Fruit fly (Drosophila melanogaster) whole organism, embryonic: Measurements from ENCODE around the gene CG12078.

Source experiments
- B-H1 ChIP-seq: fragments of 200-800 bp; sonication (Bioruptor generic); IDR thresholded peaks from 3 replicates; pipeline ENCODE4 v1.3.6; 2022; ENCODE audit warnings: missing biosample characterization, missing genetic modification characterization
- Bteb2 ChIP-seq: fragments of 200-800 bp; sonication (Bioruptor generic); optimal IDR thresholded peaks from 2 replicates; lab custom pipeline; 2016; ENCODE audit warnings: missing biosample characterization, missing genetic modification characterization
- CG10979 ChIP-seq: fragments of 200-800 bp; sonication (Bioruptor generic); optimal IDR thresholded peaks from 2 replicates; lab custom pipeline; 2018; ENCODE audit warnings: missing biosample characterization, mild to moderate bottlenecking, missing genetic modification characterization, moderate library complexity
- CG11093 ChIP-seq: fragments of 200-800 bp; sonication (Bioruptor generic); IDR thresholded peaks from 3 replicates; pipeline ENCODE4 v1.3.6; 2022; ENCODE audit warnings: missing biosample characterization, missing genetic modification characterization
- CG11723 ChIP-seq: fragments of 200-800 bp; sonication (Bioruptor generic); optimal IDR thresholded peaks from 2 replicates; lab custom pipeline; 2017; ENCODE audit warnings: missing biosample characterization, mild to moderate bottlenecking, missing genetic modification characterization
- CG13123 ChIP-seq: fragments of 200-800 bp; sonication (Bioruptor generic); optimal IDR thresholded peaks from 2 replicates; lab custom pipeline; 2016; ENCODE audit warnings: missing biosample characterization, missing genetic modification characterization
- CG13424 ChIP-seq: fragments of 200-800 bp; sonication (Bioruptor generic); optimal IDR thresholded peaks from 2 replicates; lab custom pipeline; 2019; ENCODE audit warnings: missing biosample characterization, mild to moderate bottlenecking, missing genetic modification characterization, moderate library complexity
- CG14441 ChIP-seq: fragments of 200-800 bp; sonication (Bioruptor generic); IDR thresholded peaks from 2 replicates; pipeline ENCODE4 v1.3.6; 2022; ENCODE audit warnings: missing biosample characterization, missing genetic modification characterization
- CG14860 ChIP-seq: fragments of 200-800 bp; sonication (Bioruptor generic); IDR thresholded peaks from 3 replicates; pipeline ENCODE4 v1.3.6; 2022; ENCODE audit warnings: missing biosample characterization, missing genetic modification characterization; ENCODE audit not compliant: partially characterized antibody
- CG17359 ChIP-seq: fragments of 200-800 bp; sonication (Bioruptor generic); optimal IDR thresholded peaks from 3 replicates; lab custom pipeline; 2018; ENCODE audit warnings: missing biosample characterization, mild to moderate bottlenecking, missing genetic modification characterization, moderate library complexity
- CG18262 ChIP-seq: fragments of 200-800 bp; optimal IDR thresholded peaks from 3 replicates; lab custom pipeline; 2019; ENCODE audit warnings: missing biosample characterization, mild to moderate bottlenecking, missing genetic modification characterization, moderate library complexity
- CG18476 ChIP-seq: fragments of 200-800 bp; sonication (Bioruptor generic); optimal IDR thresholded peaks from 2 replicates; lab custom pipeline; 2016; ENCODE audit warnings: missing biosample characterization, mild to moderate bottlenecking, missing genetic modification characterization
- CG18764 ChIP-seq: fragments of 200-800 bp; sonication (Bioruptor generic); optimal IDR thresholded peaks from 3 replicates; lab custom pipeline; 2016; ENCODE audit warnings: missing biosample characterization, missing genetic modification characterization
- CG3163 ChIP-seq: fragments of 200-800 bp; sonication (Bioruptor generic); optimal IDR thresholded peaks from 3 replicates; lab custom pipeline; 2016; ENCODE audit warnings: missing biosample characterization, missing genetic modification characterization
- CG32532 ChIP-seq: fragments of 200-800 bp; sonication (Bioruptor generic); IDR thresholded peaks from 2 replicates; pipeline ENCODE4 v1.3.6; 2022; ENCODE audit warnings: missing biosample characterization, missing genetic modification characterization
- CG42726 ChIP-seq: fragments of 200-800 bp; sonication (Bioruptor generic); IDR thresholded peaks from 2 replicates; pipeline ENCODE4 v1.3.6; 2022; ENCODE audit warnings: missing biosample characterization, missing genetic modification characterization; ENCODE audit not compliant: partially characterized antibody
- CG4328 ChIP-seq: fragments of 200-800 bp; sonication (Bioruptor generic); optimal IDR thresholded peaks from 3 replicates; lab custom pipeline; 2017; ENCODE audit warnings: missing biosample characterization, missing genetic modification reagents, missing genetic modification characterization
- CG5245 ChIP-seq: fragments of 200-800 bp; sonication (Bioruptor generic); optimal IDR thresholded peaks from 3 replicates; lab custom pipeline; 2016; ENCODE audit warnings: missing biosample characterization, missing genetic modification characterization
- CG6689 ChIP-seq: fragments of 200-800 bp; sonication (Bioruptor generic); IDR thresholded peaks from 2 replicates; pipeline ENCODE4 v1.3.6; 2022; ENCODE audit warnings: missing biosample characterization, missing genetic modification characterization
- CG6765 ChIP-seq: fragments of 200-800 bp; sonication (Bioruptor generic); optimal IDR thresholded peaks from 3 replicates; lab custom pipeline; 2017; ENCODE audit warnings: missing biosample characterization, mild to moderate bottlenecking, missing genetic modification characterization
- CG8924 ChIP-seq: fragments of 200-800 bp; optimal IDR thresholded peaks from 3 replicates; lab custom pipeline; 2019; ENCODE audit warnings: missing biosample characterization, mild to moderate bottlenecking, missing genetic modification characterization, moderate library complexity
- Deaf1 ChIP-seq: fragments of 200-800 bp; optimal IDR thresholded peaks from 3 replicates; lab custom pipeline; 2019; ENCODE audit warnings: missing biosample characterization, mild to moderate bottlenecking, missing genetic modification characterization, moderate library complexity
- E2f1 ChIP-seq: fragments of 200-800 bp; sonication (Bioruptor generic); IDR thresholded peaks from 2 replicates; pipeline ENCODE4 v1.3.6; 2022; ENCODE audit warnings: missing biosample characterization, missing genetic modification characterization
- HLHmδ ChIP-seq: fragments of 200-800 bp; sonication (Bioruptor generic); optimal IDR thresholded peaks from 2 replicates; lab custom pipeline; 2018; ENCODE audit warnings: missing biosample characterization, mild to moderate bottlenecking, missing genetic modification characterization, moderate library complexity
- HmgD ChIP-seq: fragments of 200-800 bp; sonication (Bioruptor generic); optimal IDR thresholded peaks from 3 replicates; lab custom pipeline; 2016; ENCODE audit warnings: missing biosample characterization, missing genetic modification characterization
- NC2α ChIP-seq: fragments of 200-800 bp; sonication (Bioruptor generic); optimal IDR thresholded peaks from 2 replicates; lab custom pipeline; 2016; ENCODE audit warnings: missing biosample characterization, missing genetic modification characterization
- Sry-β ChIP-seq: fragments of 200-800 bp; sonication (Bioruptor generic); optimal IDR thresholded peaks from 2 replicates; lab custom pipeline; 2018; ENCODE audit warnings: missing biosample characterization, mild to moderate bottlenecking, missing genetic modification characterization, moderate library complexity
- Ssrp ChIP-seq: fragments of 200-800 bp; sonication (Bioruptor generic); optimal IDR thresholded peaks from 2 replicates; lab custom pipeline; 2018; ENCODE audit warnings: missing biosample characterization, mild to moderate bottlenecking, missing genetic modification characterization, moderate library complexity
- abd-A ChIP-seq: fragments of 200-800 bp; sonication (Bioruptor generic); optimal IDR thresholded peaks from 3 replicates; lab custom pipeline; 2019; ENCODE audit warnings: missing biosample characterization, mild to moderate bottlenecking, missing genetic modification characterization, moderate library complexity
- ac ChIP-seq: fragments of 200-800 bp; sonication (Bioruptor generic); optimal IDR thresholded peaks from 3 replicates; lab custom pipeline; 2017; ENCODE audit warnings: missing biosample characterization, mild to moderate bottlenecking, missing genetic modification characterization
- bcd ChIP-seq: fragments of 200-800 bp; sonication (Bioruptor generic); optimal IDR thresholded peaks from 2 replicates; lab custom pipeline; 2017; ENCODE audit warnings: missing biosample characterization, mild to moderate bottlenecking, missing genetic modification characterization
- chm ChIP-seq: fragments of 200-800 bp; sonication (Bioruptor generic); IDR thresholded peaks from 2 replicates; pipeline ENCODE4 v1.3.6; 2022; ENCODE audit warnings: missing biosample characterization, missing genetic modification characterization
- dysf ChIP-seq: fragments of 200-800 bp; sonication (Bioruptor generic); IDR thresholded peaks from 3 replicates; pipeline ENCODE4 v1.3.6; 2022; ENCODE audit warnings: missing biosample characterization, missing genetic modification characterization
- fd102C ChIP-seq: fragments of 200-800 bp; sonication (Bioruptor generic); optimal IDR thresholded peaks from 2 replicates; lab custom pipeline; 2018; ENCODE audit warnings: missing biosample characterization, mild to moderate bottlenecking, missing genetic modification characterization, moderate library complexity
- fru ChIP-seq: fragments of >200 bp; optimal IDR thresholded peaks from 2 replicates; lab custom pipeline; 2017
- ken ChIP-seq: fragments of 200-800 bp; sonication (Bioruptor generic); IDR thresholded peaks from 3 replicates; pipeline ENCODE4 v1.3.6; 2022; ENCODE audit warnings: missing biosample characterization, missing genetic modification characterization
- lilli ChIP-seq: fragments of 200-800 bp; sonication (Bioruptor generic); optimal IDR thresholded peaks from 3 replicates; lab custom pipeline; 2016; ENCODE audit warnings: missing biosample characterization, missing genetic modification characterization
- mam ChIP-seq: fragments of 200-800 bp; sonication (Bioruptor generic); optimal IDR thresholded peaks from 3 replicates; lab custom pipeline; 2016; ENCODE audit warnings: missing biosample characterization, missing genetic modification characterization
- onecut ChIP-seq: fragments of 200-800 bp; sonication (Bioruptor generic); IDR thresholded peaks from 2 replicates; pipeline ENCODE4 v1.3.6; 2022; ENCODE audit warnings: missing biosample characterization, missing genetic modification characterization
- peb ChIP-seq: fragments of 200-800 bp; sonication (Bioruptor generic); IDR thresholded peaks from 2 replicates; pipeline ENCODE4 v1.3.6; 2022; ENCODE audit warnings: missing biosample characterization, missing genetic modification characterization
- pzg ChIP-seq: fragments of 200-800 bp; sonication (Bioruptor generic); optimal IDR thresholded peaks from 3 replicates; lab custom pipeline; 2018; ENCODE audit warnings: missing biosample characterization, mild to moderate bottlenecking, missing genetic modification characterization, moderate library complexity
- run ChIP-seq: fragments of 200-800 bp; sonication (Bioruptor generic); optimal IDR thresholded peaks from 3 replicates; lab custom pipeline; 2018; ENCODE audit warnings: missing biosample characterization, mild to moderate bottlenecking, missing genetic modification characterization
- sens-2 ChIP-seq: fragments of 200-800 bp; sonication (Bioruptor generic); IDR thresholded peaks from 2 replicates; pipeline ENCODE4 v1.3.6; 2022; ENCODE audit warnings: missing biosample characterization, missing genetic modification characterization
- so ChIP-seq: fragments of 200-800 bp; sonication (Bioruptor generic); IDR thresholded peaks from 3 replicates; pipeline ENCODE4 v1.3.6; 2022; ENCODE audit warnings: missing biosample characterization, missing genetic modification characterization
- unpg ChIP-seq: fragments of 200-800 bp; sonication (Bioruptor generic); optimal IDR thresholded peaks from 3 replicates; lab custom pipeline; 2018; ENCODE audit warnings: missing biosample characterization, mild to moderate bottlenecking, missing genetic modification characterization, moderate library complexity
- zen ChIP-seq: fragments of 200-800 bp; sonication (Bioruptor generic); optimal IDR thresholded peaks from 3 replicates; lab custom pipeline; 2018; ENCODE audit warnings: missing biosample characterization, mild to moderate bottlenecking, missing genetic modification characterization, moderate library complexity
- zfh2 ChIP-seq: fragments of 200-800 bp; sonication (Bioruptor generic); optimal IDR thresholded peaks from 2 replicates; lab custom pipeline; 2016; ENCODE audit warnings: missing biosample characterization, missing genetic modification characterization

The CG12078 gene

dm6 chr3L:3244244-3245144 is at the start of gene CG12078:
CG12078 (minus strand) TSS chr3L:3244294.
- no peak for TF ChIP-seq CG42726
- no peak for TF ChIP-seq onecut (GFP tag; lab: Robert Waterston, UW)
- TF ChIP-seq pzg = no peak
- no peak for TF ChIP-seq CG17359 (tag; lab: Kevin White, UChicago)

dm6 chr3L:3291159-3291558 is 47.1 kb upstream of the CG12078 start, which contains the start of gene CG12009:
CG12009 (plus strand) TSS chr3L:3291459.
- no peak for TF ChIP-seq Ssrp (tag; lab: Kevin White, UChicago)
- TF ChIP-seq zfh2 (GFP tag; lab: Kevin White, UChicago) = no peak
- TF ChIP-seq CG14860 (GFP tag; lab: Robert Waterston, UW) = no peak
- TF ChIP-seq lilli (GFP tag; lab: Kevin White, UChicago) = no peak
- TF ChIP-seq CG10979 (tag; lab: Kevin White, UChicago) = no peak
- no peak for TF ChIP-seq CG18764 (GFP tag; lab: Kevin White, UChicago)
- TF ChIP-seq NC2α = no peak

- TF ChIP-seq CG4328 (GFP tag; lab: Kevin White, UChicago) = no peak
- no peak for TF ChIP-seq chm
- no peak for TF ChIP-seq CG6765 (GFP tag; lab: Kevin White, UChicago)
- TF ChIP-seq CG11093 = no peak
- peak; percentile 56; the same call in 2 of the 3 replicates for TF ChIP-seq dysf (GFP tag; lab: Robert Waterston, UW)
- TF ChIP-seq CG18476 (GFP tag; lab: Kevin White, UChicago) = no peak
- no peak for TF ChIP-seq abd-A (tag; lab: Kevin White, UChicago)
- peak; percentile 52 for TF ChIP-seq CG5245
- no peak for TF ChIP-seq run (tag; lab: Kevin White, UChicago)
- peak; percentile 86 for TF ChIP-seq CG32532 (GFP tag; lab: Robert Waterston, UW)
- no peak for TF ChIP-seq Deaf1 (tag; lab: Kevin White, UChicago)
- TF ChIP-seq fd102C (GFP tag; lab: Kevin White, UChicago) = no peak
- no peak for TF ChIP-seq CG11723 (GFP tag; lab: Kevin White, UChicago)
- TF ChIP-seq ac (GFP tag; lab: Kevin White, UChicago) = no peak
- no peak for TF ChIP-seq E2f1 (GFP tag; lab: Robert Waterston, UW)
- no peak for TF ChIP-seq mam
- TF ChIP-seq Sry-β (GFP tag; lab: Kevin White, UChicago) = no peak
- TF ChIP-seq CG3163 (GFP tag; lab: Kevin White, UChicago) = no peak
- no peak for TF ChIP-seq bcd
- 0 out of 2 replicates have a peak, but pooled peaks have one; percentile 7 for TF ChIP-seq sens-2 (GFP tag; lab: Robert Waterston, UW)
- no peak for TF ChIP-seq HmgD (GFP tag; lab: Kevin White, UChicago)
- TF ChIP-seq unpg = no peak
- TF ChIP-seq zfh2 (GFP tag; lab: Kevin White, UChicago) = no peak
- TF ChIP-seq CG14441 (GFP tag; lab: Robert Waterston, UW) = peak; percentile 41; the same call in 1 of the 2 replicates
- peak; percentile 29 for TF ChIP-seq CG18262 (tag; lab: Kevin White, UChicago)
- no peak for TF ChIP-seq HLHmδ (GFP tag; lab: Kevin White, UChicago)
- TF ChIP-seq CG8924 = no peak
- TF ChIP-seq CG6689 = no peak
- no peak; the same call in 2 of the 3 replicates for TF ChIP-seq B-H1 (GFP tag; lab: Robert Waterston, UW)
- TF ChIP-seq CG13424 = no peak
- no peak for TF ChIP-seq peb (GFP tag; lab: Robert Waterston, UW)
- no peak for TF ChIP-seq Bteb2
- no peak for TF ChIP-seq fru (lab: Kevin White, UChicago)
- no peak for TF ChIP-seq ken
- TF ChIP-seq so = no peak
- TF ChIP-seq CG13123 (GFP tag; lab: Kevin White, UChicago) = no peak
- TF ChIP-seq zen = no peak
Measured at dm6 chr3L:3288414-3288813, 44.3 kb upstream of the CG12078 start.
